Fruit fly (Drosophila melanogaster) whole organism: Measurements from ENCODE around the gene CG33306.

ENCODE experiments used
- CG8478 ChIP-seq: fragments of >200 bp; optimal IDR thresholded peaks from 2 replicates; lab custom pipeline; 2018; ENCODE audit warnings: inconsistent platforms
- Dll ChIP-seq: fragments of >200 bp; optimal IDR thresholded peaks from 2 replicates; lab custom pipeline; 2017
- EcR ChIP-seq, 2 experiments: fragments of >200 bp; optimal IDR thresholded peaks; 2 replicates each; lab custom pipeline; 2017; ENCODE audit warnings: missing biosample characterization in 2 of 2, missing genetic modification characterization in 2 of 2, missing genetic modification reagents in 2 of 2
- pan ChIP-seq: fragments of >200 bp; optimal IDR thresholded peaks from 2 replicates; lab custom pipeline; 2017
- psq ChIP-seq: fragments of >200 bp; optimal IDR thresholded peaks from 2 replicates; lab custom pipeline; 2017
- usp ChIP-seq: fragments of >200 bp; optimal IDR thresholded peaks from 2 replicates; lab custom pipeline; 2017; ENCODE audit warnings: missing biosample characterization, missing genetic modification characterization, mixed read lengths

DNA sequence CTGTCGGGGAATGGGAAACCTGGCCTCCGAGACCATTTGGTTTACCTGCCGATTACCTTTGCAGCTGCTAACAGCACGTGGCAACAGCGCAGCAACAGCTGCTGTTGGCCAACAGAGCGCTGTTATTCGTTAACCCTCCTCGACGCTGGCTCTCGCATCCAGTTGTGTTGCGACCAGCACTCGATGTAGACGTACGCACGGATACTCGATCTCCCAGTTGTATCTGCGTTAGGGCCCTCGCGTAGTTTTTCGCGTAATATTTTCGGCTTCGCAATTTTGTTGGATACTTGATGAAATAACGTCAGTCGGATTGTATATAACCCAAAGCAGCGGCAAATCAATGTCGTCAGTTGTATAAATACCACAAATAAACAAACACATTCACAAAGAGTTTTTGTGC, 35.3 kb upstream of the CG33306 start:
- TF ChIP-seq EcR (GFP tag; optimal IDR thresholded peaks at IDR 0.05; lab: Kevin White, UChicago) (no peak), Dll (lab: Kevin White, UChicago) (no peak), pan (lab: Kevin White, UChicago) (no peak), usp (GFP tag; lab: Kevin White, UChicago) (no peak), psq (lab: Kevin White, UChicago) (no peak), CG8478 (no peak)
